Worm (Caenorhabditis elegans) whole organism, L4 larva: ENCODE results near the gene F15H10.5.

Experiments used
- F49E8.2 ChIP-seq: sonication (generic microtip); optimal IDR thresholded peaks from 2 replicates; lab custom pipeline; 2016; ENCODE audit warnings: missing compliant biosample characterization, mild to moderate bottlenecking, missing genetic modification characterization, borderline replicate concordance
- R02D3.7 ChIP-seq: fragments of 150-350 bp; sonication (generic microtip); optimal IDR thresholded peaks from 3 replicates; lab custom pipeline; 2014; ENCODE audit warnings: missing biosample characterization, missing genetic modification characterization
- T20F7.1 ChIP-seq: fragments of 200-800 bp; sonication (Bioruptor generic); optimal IDR thresholded peaks from 2 replicates; lab custom pipeline; 2018; ENCODE audit warnings: mild to moderate bottlenecking, missing genetic modification characterization, missing compliant biosample characterization
- T26A8.4 ChIP-seq: fragments of 200-800 bp; sonication (Bioruptor generic); IDR thresholded peaks from 2 replicates; pipeline ENCODE4 v1.3.6; 2022; ENCODE audit warnings: missing genetic modification characterization, missing compliant biosample characterization
- aha-1 ChIP-seq: fragments of 150-350 bp; peaks from one replicate; lab custom pipeline; 2014; ENCODE audit warnings: missing biosample characterization, missing genetic modification characterization
- ama-1 ChIP-seq: fragments of 150-350 bp; optimal IDR thresholded peaks from 2 replicates; lab custom pipeline; 2014; ENCODE audit warnings: inconsistent platforms, mixed read lengths
- arid-1 ChIP-seq: fragments of 200-800 bp; sonication (Bioruptor generic); conservative IDR thresholded peaks from 2 replicates; pipeline ENCODE4 v1.3.6; 2022; ENCODE audit warnings: missing genetic modification reagents, missing genetic modification characterization, missing compliant biosample characterization
- attf-4 ChIP-seq: sonication (generic microtip); optimal IDR thresholded peaks from 3 replicates; lab custom pipeline; 2017; ENCODE audit warnings: missing biosample characterization, missing genetic modification characterization
- ceh-20 ChIP-seq: fragments of 200-800 bp; sonication (Bioruptor generic); IDR thresholded peaks from 2 replicates; pipeline ENCODE4 v1.3.6; 2022; ENCODE audit warnings: missing genetic modification reagents, missing genetic modification characterization, missing compliant biosample characterization
- ceh-28 ChIP-seq: fragments of 150-350 bp; optimal IDR thresholded peaks from 2 replicates; lab custom pipeline; 2014; ENCODE audit warnings: missing biosample characterization, missing genetic modification reagents, missing genetic modification characterization
- ceh-44 ChIP-seq: fragments of 200-800 bp; sonication (Bioruptor generic); IDR thresholded peaks from 2 replicates; pipeline ENCODE4 v1.3.6; 2022; ENCODE audit warnings: missing genetic modification reagents, missing genetic modification characterization, missing compliant biosample characterization
- ceh-62 ChIP-seq: sonication (generic microtip); optimal IDR thresholded peaks from 2 replicates; lab custom pipeline; 2017; ENCODE audit warnings: missing biosample characterization, missing genetic modification characterization
- ceh-82 ChIP-seq: sonication (generic microtip); optimal IDR thresholded peaks from 2 replicates; lab custom pipeline; 2017; ENCODE audit warnings: missing biosample characterization, missing genetic modification characterization
- cey-2 ChIP-seq: sonication (generic microtip); optimal IDR thresholded peaks from 3 replicates; lab custom pipeline; 2017; ENCODE audit warnings: missing genetic modification characterization, mild to moderate bottlenecking, missing compliant biosample characterization, antibody characterized with exemption, borderline replicate concordance; ENCODE audit not compliant: insufficient read depth
- ctbp-1 ChIP-seq: fragments of 200-800 bp; sonication (Bioruptor generic); IDR thresholded peaks from 2 replicates; pipeline ENCODE4 v1.3.6; 2022; ENCODE audit warnings: missing genetic modification reagents, missing genetic modification characterization, missing compliant biosample characterization
- dpl-1 ChIP-seq: fragments of 150-350 bp; optimal IDR thresholded peaks from 2 replicates; lab custom pipeline; 2014; ENCODE audit warnings: missing biosample characterization, missing genetic modification reagents, missing genetic modification characterization
- dve-1 ChIP-seq: sonication (generic microtip); optimal IDR thresholded peaks from 2 replicates; lab custom pipeline; 2017; ENCODE audit warnings: antibody characterized with exemption, mild to moderate bottlenecking, missing genetic modification characterization, missing compliant biosample characterization; ENCODE audit not compliant: insufficient read depth
- egl-43 ChIP-seq: fragments of 200-800 bp; sonication (Bioruptor generic); IDR thresholded peaks from 2 replicates; pipeline ENCODE4 v1.3.6; 2022; ENCODE audit warnings: missing genetic modification reagents, missing genetic modification characterization, missing compliant biosample characterization
- jun-1 ChIP-seq: fragments of 150-350 bp; optimal IDR thresholded peaks from 2 replicates; lab custom pipeline; 2014; ENCODE audit warnings: missing biosample characterization, missing genetic modification reagents, missing genetic modification characterization
- lim-7 ChIP-seq: fragments of 200-800 bp; sonication (Bioruptor generic); IDR thresholded peaks from 2 replicates; pipeline ENCODE4 v1.3.6; 2022; ENCODE audit warnings: missing genetic modification characterization, missing compliant biosample characterization
- lin-39 ChIP-seq: fragments of 150-350 bp; optimal IDR thresholded peaks from 2 replicates; lab custom pipeline; 2014; ENCODE audit warnings: missing biosample characterization, missing genetic modification reagents, missing genetic modification characterization
- madf-5 ChIP-seq, 2 experiments: fragments of 200-800 bp; sonication (Bioruptor generic); IDR thresholded peaks; 2 replicates each; pipeline ENCODE4 v1.3.6; 2022; ENCODE audit warnings: missing compliant biosample characterization in 2 of 2, missing genetic modification characterization in 2 of 2
- mdt-29 ChIP-seq: fragments of 200-800 bp; sonication (Bioruptor generic); IDR thresholded peaks from 2 replicates; pipeline ENCODE4 v1.3.6; 2022; ENCODE audit warnings: missing genetic modification reagents, missing genetic modification characterization, missing compliant biosample characterization
- mep-1 ChIP-seq: fragments of 150-350 bp; sonication (generic microtip); optimal IDR thresholded peaks from 3 replicates; lab custom pipeline; 2014; ENCODE audit warnings: missing biosample characterization, missing genetic modification characterization
- mes-2 ChIP-seq: sonication (generic microtip); optimal IDR thresholded peaks from 2 replicates; lab custom pipeline; 2016; ENCODE audit warnings: missing genotype, mild to moderate bottlenecking, missing genetic modification characterization, missing compliant biosample characterization; ENCODE audit not compliant: poor library complexity, severe bottlenecking
- nhr-10 ChIP-seq: fragments of 150-350 bp; optimal IDR thresholded peaks from 2 replicates; lab custom pipeline; 2014; ENCODE audit warnings: missing biosample characterization, missing genetic modification characterization
- nhr-28 ChIP-seq: fragments of 150-350 bp; optimal IDR thresholded peaks from 2 replicates; lab custom pipeline; 2014; ENCODE audit warnings: missing biosample characterization, missing genetic modification characterization
- php-3 ChIP-seq: fragments of 200-800 bp; sonication (Bioruptor generic); IDR thresholded peaks from 2 replicates; pipeline ENCODE4 v1.3.6; 2022; ENCODE audit warnings: missing genetic modification reagents, missing genetic modification characterization, missing compliant biosample characterization
- pqm-1 ChIP-seq: sonication (generic microtip); optimal IDR thresholded peaks from 2 replicates; lab custom pipeline; 2017; ENCODE audit warnings: missing biosample characterization, missing genetic modification characterization
- set-16 ChIP-seq: fragments of 200-800 bp; sonication (Bioruptor generic); IDR thresholded peaks from 2 replicates; pipeline ENCODE4 v1.3.6; 2022; ENCODE audit warnings: missing genetic modification reagents, missing genetic modification characterization, missing compliant biosample characterization
- spr-1 ChIP-seq: sonication (generic microtip); optimal IDR thresholded peaks from 2 replicates; lab custom pipeline; 2016; ENCODE audit warnings: mild to moderate bottlenecking, missing genetic modification characterization, missing compliant biosample characterization
- unc-62 ChIP-seq, 3 experiments: fragments of 150-350 bp in 1 of 3; sonication (generic microtip); optimal IDR thresholded peaks in 2 of 3; peaks in 1 of 3; 1 replicate in 1 of 3; 2 replicates in 2 of 3; lab custom pipeline; 2014 to 2017; ENCODE audit warnings: missing biosample characterization in 3 of 3, missing genetic modification characterization in 3 of 3, missing genetic modification reagents in 3 of 3, missing genotype in 1 of 3
- vab-7 ChIP-seq: fragments of 200-800 bp; sonication (Bioruptor generic); IDR thresholded peaks from 2 replicates; pipeline ENCODE4 v1.3.6; 2022; ENCODE audit warnings: missing genetic modification reagents, missing genetic modification characterization, missing compliant biosample characterization
- zip-11 ChIP-seq: fragments of 200-800 bp; sonication (Bioruptor generic); IDR thresholded peaks from 2 replicates; pipeline ENCODE4 v1.3.6; 2022; ENCODE audit warnings: missing genetic modification characterization, missing compliant biosample characterization
- ztf-7 ChIP-seq: fragments of 150-350 bp; optimal IDR thresholded peaks from 2 replicates; lab custom pipeline; 2014; ENCODE audit warnings: missing biosample characterization, missing genetic modification characterization

Gene F15H10.5

ce11 chrV:10423968-10424367 lies 5.1 kb upstream of the F15H10.5 start:
- peak; percentile 48; the same call in 1 of the 2 replicates for TF ChIP-seq ceh-20 (GFP tag; lab: Robert Waterston, UW)
- TF ChIP-seq madf-5 (GFP tag; IDR thresholded peaks at IDR 0.05; lab: Robert Waterston, UW) = 0 out of 4 replicates have a peak, but pooled peaks of 1 of the 2 experiments have one; percentile 51
- peak; percentile 49 for TF ChIP-seq ctbp-1 (GFP tag; lab: Robert Waterston, UW)
- TF ChIP-seq set-16 (GFP tag; lab: Robert Waterston, UW) = peak; percentile 97

- TF ChIP-seq T26A8.4 (GFP tag; lab: Robert Waterston, UW) (peak; percentile 62; the same call in 1 of the 2 replicates), spr-1 (tag; lab: Kevin White, UChicago) (no peak), mep-1 (tag; lab: Kevin White, UChicago) (no peak), ztf-7 (tag; lab: Kevin White, UChicago) (no peak), egl-43 (GFP tag; lab: Robert Waterston, UW) (no peak), ceh-62 (tag; lab: Kevin White, UChicago) (no peak), pqm-1 (no peak), ama-1 (no peak), jun-1 (tag; lab: Kevin White, UChicago) (no peak), php-3 (GFP tag; lab: Robert Waterston, UW) (no peak), mes-2 (no peak), aha-1 (tag; lab: Kevin White, UChicago) (no peak), ceh-44 (GFP tag; lab: Robert Waterston, UW) (no peak), nhr-10 (no peak), lin-39 (tag; lab: Kevin White, UChicago) (no peak), F49E8.2 (tag; lab: Kevin White, UChicago) (no peak), nhr-28 (tag; lab: Kevin White, UChicago) (no peak), attf-4 (tag; lab: Kevin White, UChicago) (no peak), T20F7.1 (GFP tag; lab: Kevin White, UChicago) (peak; percentile 6), unc-62 (GFP tag; optimal IDR thresholded peaks at IDR 0.05 in 1 of 2; lab: Kevin White, UChicago) (peak in 1 of 2 experiments; percentile 66), unc-62 (tag; optimal IDR thresholded peaks at IDR 0.05; lab: Kevin White, UChicago) (no peak), R02D3.7 (no peak), vab-7 (GFP tag; lab: Robert Waterston, UW) (no peak), ceh-28 (tag; lab: Kevin White, UChicago) (no peak), arid-1 (GFP tag; lab: Robert Waterston, UW) (no peak), cey-2 (peak; percentile 4), zip-11 (no peak), ceh-82 (no peak), mdt-29 (GFP tag; lab: Robert Waterston, UW) (no peak)
Observed at ce11 chrV:10423511-10423910, 4.7 kb upstream of the F15H10.5 start.

ce11 chrV:10421802-10422201 lies 2.9 kb upstream of the F15H10.5 start, which contains the start of gene col-13:
Gene col-13 (minus strand): TSS chrV:10421902.
- TF ChIP-seq dve-1 = no peak
- no peak for TF ChIP-seq lim-7 (GFP tag; lab: Robert Waterston, UW)
- TF ChIP-seq arid-1 (GFP tag; lab: Robert Waterston, UW) = no peak
- no peak for TF ChIP-seq dpl-1
- TF ChIP-seq, all 104 proteins: peak for 0

ce11 chrV:10420843-10421242 lies 2.0 kb upstream of the F15H10.5 start:
- TF ChIP-seq set-16 (GFP tag; lab: Robert Waterston, UW) (peak; percentile 96), madf-5 (GFP tag; IDR thresholded peaks at IDR 0.05; lab: Robert Waterston, UW) (peak in 1 of 2 experiments; percentile 59; a peak in 1 of 4 replicates)
